Worm (Caenorhabditis elegans) whole organism, L1 larva: ENCODE data around the gene pnc-1.

ENCODE experiments used
- Y116A8C.19 ChIP-seq: sonication (generic microtip); optimal IDR thresholded peaks from 2 replicates; lab custom pipeline; 2016; ENCODE audit warnings: missing compliant biosample characterization, missing genetic modification characterization, borderline replicate concordance
- ama-1 ChIP-seq: fragments of 150-350 bp; optimal IDR thresholded peaks from 2 replicates; lab custom pipeline; 2014
- ceh-88 ChIP-seq: fragments of 200-800 bp; sonication (Bioruptor generic); IDR thresholded peaks from 2 replicates; pipeline ENCODE4 v1.3.6; 2022; ENCODE audit warnings: missing genetic modification characterization, missing compliant biosample characterization
- ceh-90 ChIP-seq: sonication (generic microtip); optimal IDR thresholded peaks from 2 replicates; lab custom pipeline; 2016; ENCODE audit warnings: missing genetic modification characterization, missing compliant biosample characterization
- efl-3 ChIP-seq: fragments of 200-800 bp; sonication (Bioruptor generic); optimal IDR thresholded peaks from 2 replicates; lab custom pipeline; 2018; ENCODE audit warnings: mild to moderate bottlenecking, missing genetic modification characterization, missing compliant biosample characterization
- egl-13 ChIP-seq: sonication (generic microtip); optimal IDR thresholded peaks from 2 replicates; lab custom pipeline; 2016; ENCODE audit warnings: missing genotype, missing genetic modification reagents, missing genetic modification characterization, missing compliant biosample characterization
- egl-27 ChIP-seq, 2 experiments: fragments of 150-350 bp in 1 of 2; sonication (generic microtip); optimal IDR thresholded peaks; 3 replicates each; lab custom pipeline; 2017 to 2018; ENCODE audit warnings: missing biosample characterization in 2 of 2, missing genetic modification characterization in 2 of 2, missing genetic modification reagents in 2 of 2
- elt-2 ChIP-seq: sonication (generic microtip); optimal IDR thresholded peaks from 2 replicates; lab custom pipeline; 2016; ENCODE audit warnings: missing genetic modification characterization, mild to moderate bottlenecking, inconsistent platforms, missing compliant biosample characterization, missing genetic modification reagents
- fkh-10 ChIP-seq: sonication (generic microtip); optimal IDR thresholded peaks from 2 replicates; lab custom pipeline; 2017; ENCODE audit warnings: missing biosample characterization, missing genetic modification reagents, missing genetic modification characterization
- fkh-4 ChIP-seq: sonication (generic microtip); optimal IDR thresholded peaks from 2 replicates; lab custom pipeline; 2016; ENCODE audit warnings: missing compliant biosample characterization, missing genetic modification characterization, borderline replicate concordance
- isw-1 ChIP-seq: fragments of 200-800 bp; sonication (Bioruptor generic); IDR thresholded peaks from 2 replicates; pipeline ENCODE4 v1.3.6; 2022; ENCODE audit warnings: missing genetic modification characterization, missing compliant biosample characterization
- jun-1 ChIP-seq: fragments of 150-350 bp; optimal IDR thresholded peaks from 2 replicates; lab custom pipeline; 2014; ENCODE audit warnings: missing biosample characterization, missing genetic modification reagents, missing genetic modification characterization
- lin-15B ChIP-seq: fragments of 150-350 bp; sonication (generic microtip); optimal IDR thresholded peaks from 3 replicates; lab custom pipeline; 2014; ENCODE audit warnings: missing biosample characterization, missing genetic modification characterization
- lin-39 ChIP-seq: fragments of 150-350 bp; optimal IDR thresholded peaks from 2 replicates; lab custom pipeline; 2014; ENCODE audit warnings: missing biosample characterization, missing genetic modification reagents, missing genetic modification characterization
- lsy-2 ChIP-seq, 2 experiments: fragments of 150-350 bp; optimal IDR thresholded peaks; 2 replicates each; lab custom pipeline; 2014; ENCODE audit warnings: missing biosample characterization in 2 of 2, missing genetic modification characterization in 2 of 2
- nhr-11 ChIP-seq: fragments of 150-350 bp; optimal IDR thresholded peaks from 2 replicates; lab custom pipeline; 2014; ENCODE audit warnings: missing biosample characterization, missing genetic modification characterization
- nhr-19 ChIP-seq: fragments of 200-800 bp; sonication (Bioruptor generic); conservative IDR thresholded peaks from 2 replicates; pipeline ENCODE4 v1.3.6; 2022; ENCODE audit warnings: missing genetic modification characterization, missing compliant biosample characterization
- nhr-28 ChIP-seq: fragments of 150-350 bp; optimal IDR thresholded peaks from 2 replicates; lab custom pipeline; 2014; ENCODE audit warnings: missing biosample characterization, missing genetic modification characterization
- nhr-71 ChIP-seq: sonication (generic microtip); optimal IDR thresholded peaks from 2 replicates; lab custom pipeline; 2016; ENCODE audit warnings: mild to moderate bottlenecking, missing genetic modification characterization, moderate library complexity, missing compliant biosample characterization
- nhr-76 ChIP-seq: sonication (generic microtip); optimal IDR thresholded peaks from 2 replicates; lab custom pipeline; 2017; ENCODE audit warnings: missing biosample characterization, missing genetic modification characterization
- nhr-84 ChIP-seq: sonication (generic microtip); optimal IDR thresholded peaks from 2 replicates; lab custom pipeline; 2017; ENCODE audit warnings: missing biosample characterization, missing genetic modification characterization
- pag-3 ChIP-seq: sonication (generic microtip); optimal IDR thresholded peaks from 2 replicates; lab custom pipeline; 2017; ENCODE audit warnings: missing genetic modification characterization, mild to moderate bottlenecking, missing compliant biosample characterization, antibody characterized with exemption, borderline replicate concordance; ENCODE audit not compliant: insufficient read depth
- pax-3 ChIP-seq: fragments of 200-800 bp; sonication (Bioruptor generic); optimal IDR thresholded peaks from 2 replicates; lab custom pipeline; 2018; ENCODE audit warnings: mild to moderate bottlenecking, missing genetic modification characterization, moderate library complexity, missing compliant biosample characterization
- skn-1 ChIP-seq: fragments of 150-350 bp; optimal IDR thresholded peaks from 2 replicates; lab custom pipeline; 2014; ENCODE audit warnings: missing biosample characterization, missing genetic modification characterization
- snu-23 ChIP-seq: sonication (generic microtip); optimal IDR thresholded peaks from 2 replicates; lab custom pipeline; 2016; ENCODE audit warnings: missing genetic modification characterization, missing compliant biosample characterization
- swsn-7 ChIP-seq: sonication (generic microtip); optimal IDR thresholded peaks from 2 replicates; lab custom pipeline; 2016; ENCODE audit warnings: missing genetic modification characterization, missing compliant biosample characterization
- unc-62 ChIP-seq: fragments of 150-350 bp; optimal IDR thresholded peaks from 2 replicates; lab custom pipeline; 2014; ENCODE audit warnings: missing biosample characterization, missing genetic modification reagents, missing genetic modification characterization
- unc-98 ChIP-seq: fragments of 200-800 bp; sonication (Bioruptor generic); IDR thresholded peaks from 2 replicates; pipeline ENCODE4 v1.3.6; 2022; ENCODE audit warnings: missing genetic modification characterization, missing compliant biosample characterization
- xbp-1 ChIP-seq: sonication (generic microtip); optimal IDR thresholded peaks from 2 replicates; lab custom pipeline; 2016; ENCODE audit warnings: missing genetic modification characterization, missing compliant biosample characterization
- zag-1 ChIP-seq: fragments of 150-350 bp; optimal IDR thresholded peaks from 2 replicates; lab custom pipeline; 2014; ENCODE audit warnings: missing biosample characterization, missing genetic modification characterization
- zip-4 ChIP-seq: fragments of 200-800 bp; sonication (Bioruptor generic); optimal IDR thresholded peaks from 2 replicates; lab custom pipeline; 2018; ENCODE audit warnings: mild to moderate bottlenecking, missing genetic modification characterization, moderate library complexity, missing compliant biosample characterization

Gene pnc-1

DNA sequence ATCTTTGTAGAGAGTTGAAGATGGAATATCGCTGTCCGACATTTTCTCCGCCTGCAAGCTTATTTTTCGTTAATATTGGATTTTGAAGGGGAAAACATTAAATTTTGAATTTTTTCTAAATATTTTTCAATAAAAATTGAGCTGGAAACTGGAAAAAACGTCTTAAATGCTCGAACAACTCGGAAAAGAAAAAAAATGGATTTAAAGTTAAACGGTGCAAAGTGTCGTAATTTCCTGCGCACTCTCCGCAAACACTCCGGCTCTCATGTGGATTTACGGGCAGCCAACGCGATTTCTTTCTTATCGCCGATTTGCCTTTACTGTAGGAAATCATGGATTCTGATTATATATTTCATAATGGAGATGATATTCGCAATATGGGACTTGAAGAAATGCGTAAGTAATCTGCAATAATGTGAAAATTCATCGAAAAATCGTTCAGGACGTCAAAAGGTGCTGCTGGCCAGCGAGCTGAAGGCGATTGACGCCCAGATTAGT lies 56.0 kb downstream of the pnc-1 start, which contains the start of the genes fnta-1 and cogc-8 (continued):
- TF ChIP-seq isw-1 (GFP tag; lab: Robert Waterston, UW), result peak; percentile 8; the same call in 1 of the 2 replicates
- TF ChIP-seq egl-13 (tag; lab: Kevin White, UChicago), result no peak
- peak; percentile 61 for TF ChIP-seq nhr-71
- peak; percentile 59 to 71 for TF ChIP-seq lsy-2 (tag; optimal IDR thresholded peaks at IDR 0.05; lab: Kevin White, UChicago)
- no peak for TF ChIP-seq pag-3 (tag; lab: Kevin White, UChicago)
- no peak for TF ChIP-seq jun-1
- TF ChIP-seq nhr-84 (tag; lab: Kevin White, UChicago), result no peak
- no peak for TF ChIP-seq ama-1 (lab: Kevin White, UChicago)
- no peak for TF ChIP-seq ceh-88 (GFP tag; lab: Robert Waterston, UW)
- TF ChIP-seq efl-3 (GFP tag; lab: Kevin White, UChicago), result no peak
- no peak for TF ChIP-seq xbp-1 (tag; lab: Kevin White, UChicago)
- no peak for TF ChIP-seq Y116A8C.19
- TF ChIP-seq skn-1, result peak; percentile 10
- no peak for TF ChIP-seq zag-1
- TF ChIP-seq elt-2 (tag; lab: Kevin White, UChicago), result no peak
- no peak for TF ChIP-seq unc-62 (GFP tag; lab: Kevin White, UChicago)
- TF ChIP-seq lin-39 (tag; lab: Kevin White, UChicago), result no peak
- TF ChIP-seq nhr-28 (tag; lab: Kevin White, UChicago), result no peak
- peak; percentile 67 for TF ChIP-seq snu-23 (GFP tag; lab: Kevin White, UChicago)
- peak; percentile 25 for TF ChIP-seq lin-15B (tag; lab: Kevin White, UChicago)
- TF ChIP-seq pax-3 (tag; lab: Kevin White, UChicago), result no peak
- no peak for TF ChIP-seq fkh-10 (GFP tag; lab: Kevin White, UChicago)
- no peak for TF ChIP-seq egl-27 (tag; optimal IDR thresholded peaks at IDR 0.05; lab: Kevin White, UChicago)
- TF ChIP-seq swsn-7 (tag; lab: Kevin White, UChicago), result peak; percentile 36
- TF ChIP-seq nhr-11 (tag; lab: Kevin White, UChicago), result no peak
- no peak for TF ChIP-seq zip-4 (GFP tag; lab: Kevin White, UChicago)
- TF ChIP-seq unc-98 (GFP tag; lab: Robert Waterston, UW), result no peak
- no peak for TF ChIP-seq nhr-76 (tag; lab: Kevin White, UChicago)
- no peak for TF ChIP-seq fkh-4 (tag; lab: Kevin White, UChicago)
- TF ChIP-seq ceh-90 (tag; lab: Kevin White, UChicago), result no peak
- no peak for TF ChIP-seq nhr-19
